Fruit fly (Drosophila melanogaster): ENCODE results near the gene Naa15-16.
A peak's percentile ranks its signal among the peaks of the same experiment; 100 is the strongest.

Naa15-16 gene

dm6 chrX:19494830-19495610, 15.2 kb downstream of the Naa15-16 start, which contains the start of the genes ksh, CG14200 and Pfrx (continued):
- peak; percentile 37; the same call in 2 of the 3 replicates for TF ChIP-seq CG17361 (GFP tag; IDR thresholded peaks at IDR 0.05)
- TF ChIP-seq CG2202 (tag; optimal IDR thresholded peaks at IDR 0.05) = no peak
- TF ChIP-seq CG9797 (GFP tag; optimal IDR thresholded peaks at IDR 0.05) = peak; percentile 11
- peak; percentile 23 for TF ChIP-seq CG11504 (tag; optimal IDR thresholded peaks at IDR 0.05)
- TF ChIP-seq pfk (GFP tag; optimal IDR thresholded peaks at IDR 0.05) = peak; percentile 31
- TF ChIP-seq D19B (GFP tag; optimal IDR thresholded peaks at IDR 0.05) = no peak
- TF ChIP-seq zfh1 (GFP tag; IDR thresholded peaks at IDR 0.05) = peak; percentile 42; the same call in 1 of the 3 replicates
- TF ChIP-seq row (GFP tag; IDR thresholded peaks at IDR 0.05) = peak; percentile 72
- peak; percentile 92 for TF ChIP-seq CG16813 (GFP tag; IDR thresholded peaks at IDR 0.05; ENCODE audit: partially characterized antibody)
- TF ChIP-seq corto (GFP tag; optimal IDR thresholded peaks at IDR 0.05) = no peak
- no peak for TF ChIP-seq CG18599 (GFP tag; optimal IDR thresholded peaks at IDR 0.05)
- TF ChIP-seq CG30020 (tag; optimal IDR thresholded peaks at IDR 0.05) = peak; percentile 82
- TF ChIP-seq CG14860 (GFP tag; IDR thresholded peaks at IDR 0.05; ENCODE audit: partially characterized antibody) = peak; percentile 85
- peak; percentile 17 for TF ChIP-seq Camta (GFP tag; optimal IDR thresholded peaks at IDR 0.05)
- peak; percentile 90 for TF ChIP-seq inv (GFP tag; IDR thresholded peaks at IDR 0.05; ENCODE audit: partially characterized antibody)
- peak; percentile 22 for TF ChIP-seq CoRest (tag; optimal IDR thresholded peaks at IDR 0.05)
- TF ChIP-seq maf-S (GFP tag; optimal IDR thresholded peaks at IDR 0.05) = peak; percentile 3
- TF ChIP-seq bbx (GFP tag; IDR thresholded peaks at IDR 0.05; ENCODE audit: partially characterized antibody) = peak; percentile 97
- no peak for TF ChIP-seq jigr1 (GFP tag; IDR thresholded peaks at IDR 0.05)
- peak in 1 of 2 experiments; percentile 30 for TF ChIP-seq Pdp1 (GFP tag; optimal IDR thresholded peaks at IDR 0.05)
- TF ChIP-seq gsb-n (tag; optimal IDR thresholded peaks at IDR 0.05) = peak; percentile 39
- TF ChIP-seq YL-1 (GFP tag; optimal IDR thresholded peaks at IDR 0.05) = no peak
- TF ChIP-seq CG6683 (GFP tag; optimal IDR thresholded peaks at IDR 0.05) = no peak
- peak; percentile 92 for TF ChIP-seq Opbp (GFP tag; IDR thresholded peaks at IDR 0.05; ENCODE audit: partially characterized antibody)
- TF ChIP-seq tll (GFP tag; optimal IDR thresholded peaks at IDR 0.05) = no peak
- peak in 1 of 2 experiments; percentile 33 for TF ChIP-seq dpn (GFP tag; optimal IDR thresholded peaks at IDR 0.05)
- TF ChIP-seq vnd (GFP tag; IDR thresholded peaks at IDR 0.05; ENCODE audit: partially characterized antibody) = peak; percentile 88
- TF ChIP-seq ara (GFP tag; IDR thresholded peaks at IDR 0.05) = no peak
- TF ChIP-seq CG15514 (GFP tag; optimal IDR thresholded peaks at IDR 0.05) = peak; percentile 98
- no peak for TF ChIP-seq CG32767 (GFP tag; IDR thresholded peaks at IDR 0.05)
- no peak for TF ChIP-seq CG9817 (tag; optimal IDR thresholded peaks at IDR 0.05)
- no peak for TF ChIP-seq ap (GFP tag; IDR thresholded peaks at IDR 0.05)
- TF ChIP-seq CG7786 (GFP tag; optimal IDR thresholded peaks at IDR 0.05) = peak; percentile 14
- peak; percentile 88 for TF ChIP-seq mld (GFP tag; IDR thresholded peaks at IDR 0.05; ENCODE audit: partially characterized antibody)
- TF ChIP-seq CG2889 (GFP tag; IDR thresholded peaks at IDR 0.05) = no peak
- peak; percentile 94 for TF ChIP-seq CG7963 (GFP tag; IDR thresholded peaks at IDR 0.05; ENCODE audit: partially characterized antibody)
- peak; percentile 21 for TF ChIP-seq NfI (GFP tag; optimal IDR thresholded peaks at IDR 0.05)
- TF ChIP-seq Myb (GFP tag; optimal IDR thresholded peaks at IDR 0.05) = peak; percentile 89
- peak; percentile 48 for TF ChIP-seq Dp (GFP tag; optimal IDR thresholded peaks at IDR 0.05)
- TF ChIP-seq CG13424 (tag; optimal IDR thresholded peaks at IDR 0.05) = peak; percentile 1
- no peak for TF ChIP-seq esg (GFP tag; conservative IDR thresholded peaks at IDR 0.05)
- TF ChIP-seq CG17328 (GFP tag; IDR thresholded peaks at IDR 0.05) = no peak
- TF ChIP-seq Ptx1 (GFP tag; IDR thresholded peaks at IDR 0.05) = peak; percentile 38; the same call in 1 of the 2 replicates
- TF ChIP-seq Scr (GFP tag; IDR thresholded peaks at IDR 0.05; ENCODE audit: partially characterized antibody) = peak; percentile 85
- peak in 1 of 2 experiments; percentile 14 for TF ChIP-seq insv (GFP tag; optimal IDR thresholded peaks at IDR 0.05)
- TF ChIP-seq CG2116 (GFP tag; optimal IDR thresholded peaks at IDR 0.05) = peak; percentile 60
- no peak for TF ChIP-seq Tbp (GFP tag; optimal IDR thresholded peaks at IDR 0.05)

All from whole organism, embryonic.